Fruit fly (Drosophila melanogaster): ENCODE data around the gene CG9578.

CG9578 gene

DNA sequence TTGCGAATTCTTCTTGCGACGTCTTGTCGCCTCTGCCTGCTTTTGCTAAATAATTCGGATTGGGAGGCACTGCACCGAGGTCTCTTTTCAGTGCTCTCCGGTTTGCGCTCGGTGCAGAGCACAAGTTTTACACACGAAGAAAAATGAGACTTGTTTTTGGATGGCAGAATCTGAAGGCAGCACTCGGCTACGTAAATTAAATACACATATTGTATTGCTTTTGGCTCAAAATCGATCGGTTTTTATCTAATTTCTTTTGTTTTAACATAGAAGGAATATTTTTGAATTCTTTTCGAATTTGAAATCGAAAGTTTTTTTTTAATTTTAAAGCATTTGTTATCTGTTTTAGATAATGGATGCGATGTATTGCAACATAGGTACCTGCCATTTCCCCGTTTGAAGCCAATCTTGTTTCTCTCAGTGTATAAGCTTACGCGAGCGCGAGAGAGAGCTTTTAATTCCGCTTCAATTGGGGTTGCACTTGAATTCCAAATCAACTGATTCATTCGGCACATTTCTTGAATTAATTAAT is 3.5 kb downstream of the CG9578 start, which contains the start of gene AnxB10 (continued):
- TF ChIP-seq GATAe (GFP tag; conservative IDR thresholded peaks at IDR 0.05) (no peak), Rx (GFP tag; IDR thresholded peaks at IDR 0.05) (no peak), gcm2 (GFP tag; optimal IDR thresholded peaks at IDR 0.05) (no peak), Chrac-16 (GFP tag; optimal IDR thresholded peaks at IDR 0.05) (peak; percentile 17), ssp (GFP tag; IDR thresholded peaks at IDR 0.05) (peak; percentile 53), Scr (GFP tag; IDR thresholded peaks at IDR 0.05; ENCODE audit: partially characterized antibody) (no peak), tna (GFP tag; IDR thresholded peaks at IDR 0.05; ENCODE audit: partially characterized antibody) (no peak), Ravus (GFP tag; IDR thresholded peaks at IDR 0.05) (peak; percentile 28), Bdp1 (GFP tag; optimal IDR thresholded peaks at IDR 0.05) (peak; percentile 1), CG10267 (tag; optimal IDR thresholded peaks at IDR 0.05) (peak; percentile 46), Xbp1 (GFP tag; optimal IDR thresholded peaks at IDR 0.05) (peak; percentile 68), CG2120 (GFP tag; optimal IDR thresholded peaks at IDR 0.05) (peak; percentile 40), CG31365 (tag; optimal IDR thresholded peaks at IDR 0.05) (no peak), CG34422 (GFP tag; IDR thresholded peaks at IDR 0.05) (peak; percentile 46; the same call in 1 of the 3 replicates), pros (GFP tag; optimal IDR thresholded peaks at IDR 0.05) (no peak), wdn (GFP tag; IDR thresholded peaks at IDR 0.05) (no peak), CTCF (GFP tag; optimal IDR thresholded peaks at IDR 0.05) (no peak), Asciz (GFP tag; optimal IDR thresholded peaks at IDR 0.05) (peak; percentile 63), Tbp (GFP tag; optimal IDR thresholded peaks at IDR 0.05) (no peak), CG14014 (GFP tag; IDR thresholded peaks at IDR 0.05) (0 out of 2 replicates have a peak, but pooled peaks have one; percentile 25), CG17802 (tag; optimal IDR thresholded peaks at IDR 0.05) (no peak), B-H1 (GFP tag; IDR thresholded peaks at IDR 0.05) (no peak; the same call in 2 of the 3 replicates), CG31441 (GFP tag; IDR thresholded peaks at IDR 0.05) (peak; percentile 64), Dp (GFP tag; optimal IDR thresholded peaks at IDR 0.05) (no peak), CG4424 (GFP tag; optimal IDR thresholded peaks at IDR 0.05) (peak; percentile 64), cas (GFP tag; IDR thresholded peaks at IDR 0.05) (no peak), CG3995 (GFP tag; optimal IDR thresholded peaks at IDR 0.05) (peak; percentile 13), otp (GFP tag; IDR thresholded peaks at IDR 0.05) (no peak), CG2199 (GFP tag; IDR thresholded peaks at IDR 0.05) (no peak), dati (GFP tag; IDR thresholded peaks at IDR 0.05) (no peak), CG17829 (tag; optimal IDR thresholded peaks at IDR 0.05) (peak; percentile 58), NFAT (GFP tag; IDR thresholded peaks at IDR 0.05) (no peak), Mad (GFP tag; optimal IDR thresholded peaks at IDR 0.05) (peak; percentile 33), CG11504 (tag; optimal IDR thresholded peaks at IDR 0.05) (peak; percentile 86), grau (tag; optimal IDR thresholded peaks at IDR 0.05) (peak; percentile 49), crp (GFP tag; optimal IDR thresholded peaks at IDR 0.05) (no peak), run (tag; optimal IDR thresholded peaks at IDR 0.05) (no peak), vvl (GFP tag; IDR thresholded peaks at IDR 0.05) (peak; percentile 58), CG33557 (GFP tag; optimal IDR thresholded peaks at IDR 0.05) (no peak), CG7786 (GFP tag; optimal IDR thresholded peaks at IDR 0.05) (no peak), tio (GFP tag; optimal IDR thresholded peaks at IDR 0.05) (no peak), sima (GFP tag; optimal IDR thresholded peaks at IDR 0.05) (no peak), CG1233 (GFP tag; optimal IDR thresholded peaks at IDR 0.05) (peak; percentile 57), aop (GFP tag; IDR thresholded peaks at IDR 0.05) (no peak), Nf-YC (tag; optimal IDR thresholded peaks at IDR 0.05) (peak; percentile 39), sc (optimal IDR thresholded peaks at IDR 0.05) (no peak), sc (GFP tag; optimal IDR thresholded peaks at IDR 0.05) (peak; percentile 20), CG17568 (GFP tag; optimal IDR thresholded peaks at IDR 0.05) (no peak), CG13624 (GFP tag; optimal IDR thresholded peaks at IDR 0.05) (peak; percentile 26), CG6175 (GFP tag; IDR thresholded peaks at IDR 0.05) (no peak), Dek (tag; optimal IDR thresholded peaks at IDR 0.05) (peak; percentile 26), p53 (GFP tag; optimal IDR thresholded peaks at IDR 0.05) (no peak)
